Fruit fly (Drosophila melanogaster) Kc167 (cell line): ENCODE results near the gene CG8461.

ENCODE experiments used
- Myc ChIP-seq: fragments of >200 bp; optimal IDR thresholded peaks from 2 replicates; lab custom pipeline; 2017; ENCODE audit warnings: missing external identifiers
- Sin3A ChIP-seq: fragments of >200 bp; optimal IDR thresholded peaks from 2 replicates; lab custom pipeline; 2018; ENCODE audit warnings: missing external identifiers
- h ChIP-seq: fragments of >200 bp; optimal IDR thresholded peaks from 3 replicates; lab custom pipeline; 2018; ENCODE audit warnings: missing external identifiers
- insv ChIP-seq: fragments of >200 bp; optimal IDR thresholded peaks from 3 replicates; lab custom pipeline; 2018; ENCODE audit warnings: missing external identifiers
- psq ChIP-seq: fragments of >200 bp; optimal IDR thresholded peaks from 2 replicates; lab custom pipeline; 2017; ENCODE audit warnings: missing external identifiers

- TF ChIP-seq h (no peak), Myc (lab: Kevin White, UChicago) (no peak), insv (no peak), psq (lab: Kevin White, UChicago) (no peak), Sin3A (lab: Kevin White, UChicago) (no peak)
Observed at dm6 chr3R:14467231-14467846, 46.1 kb downstream of the CG8461 start.
